Worm (Caenorhabditis elegans): Measurements from ENCODE around the gene W09D6.5.

W09D6.5 gene

ce11 chrIII:11059775-11060174 lies 28.5 kb upstream of the W09D6.5 start:
- TF ChIP-seq pqm-1 (tag; optimal IDR thresholded peaks at IDR 0.05) (peak; percentile 66), nhr-23 (tag; optimal IDR thresholded peaks at IDR 0.05) (no peak), elt-2 (tag; optimal IDR thresholded peaks at IDR 0.05) (peak; percentile 89), ceh-28 (tag; optimal IDR thresholded peaks at IDR 0.05) (peak; percentile 4), zag-1 (tag; optimal IDR thresholded peaks at IDR 0.05) (no peak), pha-4 (tag; optimal IDR thresholded peaks at IDR 0.05) (peak; percentile 44), nhr-25 (tag; optimal IDR thresholded peaks at IDR 0.05) (no peak), snpc-4 (tag; optimal IDR thresholded peaks at IDR 0.05) (peak; percentile 5)

ce11 chrIII:11063259-11063658 lies 25.0 kb upstream of the W09D6.5 start, which contains the start of gene rsa-2:
Gene rsa-2, plus strand, starts transcription at chrIII:11063479.
- TF ChIP-seq unc-39 (tag; optimal IDR thresholded peaks at IDR 0.05) (no peak), elt-2 (tag; optimal IDR thresholded peaks at IDR 0.05) (peak; percentile 21), lin-15B (tag; optimal IDR thresholded peaks at IDR 0.05) (peak; percentile 26), egl-27 (tag; optimal IDR thresholded peaks at IDR 0.05) (no peak), elt-1 (tag; optimal IDR thresholded peaks at IDR 0.05) (no peak), fkh-10 (GFP tag; optimal IDR thresholded peaks at IDR 0.05) (no peak), pqm-1 (tag; optimal IDR thresholded peaks at IDR 0.05) (no peak), nhr-43 (tag; optimal IDR thresholded peaks at IDR 0.05; ENCODE audit: poor library complexity, severe bottlenecking) (no peak), skn-1 (tag; optimal IDR thresholded peaks at IDR 0.05) (no peak), nhr-25 (tag; optimal IDR thresholded peaks at IDR 0.05) (peak; percentile 9), daf-12 (tag; optimal IDR thresholded peaks at IDR 0.05) (no peak), ceh-9 (tag; optimal IDR thresholded peaks at IDR 0.05) (no peak), nfya-1 (tag; optimal IDR thresholded peaks at IDR 0.05; ENCODE audit: insufficient read depth) (peak; percentile 61), fos-1 (tag; optimal IDR thresholded peaks at IDR 0.05) (no peak), lin-39 (tag; optimal IDR thresholded peaks at IDR 0.05) (peak; percentile 18), hmg-11 (tag; optimal IDR thresholded peaks at IDR 0.05) (peak; percentile 86), R02D3.7 (tag; optimal IDR thresholded peaks at IDR 0.05) (no peak), ceh-28 (tag; optimal IDR thresholded peaks at IDR 0.05) (peak; percentile 26), ceh-82 (tag; optimal IDR thresholded peaks at IDR 0.05) (peak; percentile 22), jun-1 (tag; optimal IDR thresholded peaks at IDR 0.05) (no peak), pha-4 (tag; optimal IDR thresholded peaks at IDR 0.05) (peak; percentile 51)

- TF ChIP-seq mml-1 (tag; optimal IDR thresholded peaks at IDR 0.05) (no peak), zag-1 (tag; optimal IDR thresholded peaks at IDR 0.05) (no peak), aly-2 (tag; optimal IDR thresholded peaks at IDR 0.05) (no peak), fkh-2 (tag; optimal IDR thresholded peaks at IDR 0.05) (no peak), sea-2 (GFP tag; optimal IDR thresholded peaks at IDR 0.05) (no peak), unc-62 (GFP tag; optimal IDR thresholded peaks at IDR 0.05) (no peak), nfya-1 (tag; optimal IDR thresholded peaks at IDR 0.05; ENCODE audit: insufficient read depth) (no peak), hmg-11 (tag; optimal IDR thresholded peaks at IDR 0.05) (no peak), nhr-12 (tag; optimal IDR thresholded peaks at IDR 0.05) (no peak), fkh-10 (GFP tag; optimal IDR thresholded peaks at IDR 0.05) (no peak), elt-2 (tag; optimal IDR thresholded peaks at IDR 0.05) (no peak), nhr-23 (tag; optimal IDR thresholded peaks at IDR 0.05) (no peak)
These were observed 23.7 kb upstream of the W09D6.5 start for ce11 chrIII:11064576-11064975.

ce11 chrIII:11066691-11067090 lies 21.6 kb upstream of the W09D6.5 start:
- TF ChIP-seq ceh-16 (tag; optimal IDR thresholded peaks at IDR 0.05): peak; percentile 25
- peak; percentile 58 for TF ChIP-seq nhr-25 (tag; optimal IDR thresholded peaks at IDR 0.05)
- no peak for TF ChIP-seq ztf-11 (tag; optimal IDR thresholded peaks at IDR 0.05)
- peak; percentile 40 for TF ChIP-seq elt-2 (tag; optimal IDR thresholded peaks at IDR 0.05)
- peak; percentile 54 for TF ChIP-seq lin-39 (tag; optimal IDR thresholded peaks at IDR 0.05)
- TF ChIP-seq snpc-4 (tag; optimal IDR thresholded peaks at IDR 0.05): peak; percentile 71
- TF ChIP-seq egl-5 (tag; optimal IDR thresholded peaks at IDR 0.05): peak; percentile 33
- TF ChIP-seq nhr-43 (tag; optimal IDR thresholded peaks at IDR 0.05; ENCODE audit: poor library complexity, severe bottlenecking): peak; percentile 82
- TF ChIP-seq nfya-1 (tag; optimal IDR thresholded peaks at IDR 0.05; ENCODE audit: insufficient read depth): peak; percentile 86
- TF ChIP-seq nhr-77 (tag; optimal IDR thresholded peaks at IDR 0.05): peak; percentile 54
- peak; percentile 84 for TF ChIP-seq skn-1 (tag; optimal IDR thresholded peaks at IDR 0.05)
- peak; percentile 76 for TF ChIP-seq pha-4 (tag; optimal IDR thresholded peaks at IDR 0.05)
- peak; percentile 45 for TF ChIP-seq nhr-23 (tag; optimal IDR thresholded peaks at IDR 0.05)
- TF ChIP-seq elt-3 (tag; optimal IDR thresholded peaks at IDR 0.05): peak in 1 of 3 experiments; percentile 41
- no peak for TF ChIP-seq nhr-67 (tag; optimal IDR thresholded peaks at IDR 0.05)
- peak; percentile 87 for TF ChIP-seq hmg-11 (tag; optimal IDR thresholded peaks at IDR 0.05)
- peak; percentile 30 for TF ChIP-seq R02D3.7 (tag; optimal IDR thresholded peaks at IDR 0.05)
- TF ChIP-seq nhr-28 (tag; optimal IDR thresholded peaks at IDR 0.05): no peak
- TF ChIP-seq ceh-82 (tag; optimal IDR thresholded peaks at IDR 0.05): peak; percentile 59
- TF ChIP-seq aly-2 (tag; optimal IDR thresholded peaks at IDR 0.05): peak; percentile 22
- no peak for TF ChIP-seq ztf-4 (tag; optimal IDR thresholded peaks at IDR 0.05)
- peak; percentile 34 for TF ChIP-seq lin-15B (tag; optimal IDR thresholded peaks at IDR 0.05)
- TF ChIP-seq jun-1 (tag; optimal IDR thresholded peaks at IDR 0.05): peak; percentile 37
- TF ChIP-seq daf-12 (tag; optimal IDR thresholded peaks at IDR 0.05): no peak
- peak; percentile 86 for TF ChIP-seq lsy-12 (tag; optimal IDR thresholded peaks at IDR 0.05)
- no peak for TF ChIP-seq mdl-1 (tag; optimal IDR thresholded peaks at IDR 0.05)
- peak; percentile 64 for TF ChIP-seq tbx-2 (tag; optimal IDR thresholded peaks at IDR 0.05)

Measured in whole organism, L3 larva.